Worm (Caenorhabditis elegans) whole organism, L3 larva: ENCODE data around the gene T14G12.6.

Experiments
- elt-2 ChIP-seq: sonication (generic microtip); optimal IDR thresholded peaks from 2 replicates; lab custom pipeline; 2016; ENCODE audit warnings: missing genetic modification reagents, mild to moderate bottlenecking, missing genetic modification characterization, missing compliant biosample characterization
- fkh-10 ChIP-seq: sonication (generic microtip); optimal IDR thresholded peaks from 2 replicates; lab custom pipeline; 2017; ENCODE audit warnings: missing biosample characterization, missing genetic modification reagents, missing genetic modification characterization
- fos-1 ChIP-seq: fragments of 150-350 bp; optimal IDR thresholded peaks from 2 replicates; lab custom pipeline; 2014; ENCODE audit warnings: missing biosample characterization, missing genetic modification characterization
- nfya-1 ChIP-seq: sonication (generic microtip); optimal IDR thresholded peaks from 2 replicates; lab custom pipeline; 2017; ENCODE audit warnings: missing genetic modification characterization, mild to moderate bottlenecking, missing compliant biosample characterization, antibody characterized with exemption, moderate library complexity; ENCODE audit not compliant: insufficient read depth
- snpc-4 ChIP-seq: fragments of 150-350 bp; optimal IDR thresholded peaks from 2 replicates; lab custom pipeline; 2014; ENCODE audit warnings: missing biosample characterization, missing genetic modification characterization
- ztf-11 ChIP-seq: fragments of 150-350 bp; optimal IDR thresholded peaks from 2 replicates; lab custom pipeline; 2014; ENCODE audit warnings: missing biosample characterization, missing genetic modification characterization

DNA sequence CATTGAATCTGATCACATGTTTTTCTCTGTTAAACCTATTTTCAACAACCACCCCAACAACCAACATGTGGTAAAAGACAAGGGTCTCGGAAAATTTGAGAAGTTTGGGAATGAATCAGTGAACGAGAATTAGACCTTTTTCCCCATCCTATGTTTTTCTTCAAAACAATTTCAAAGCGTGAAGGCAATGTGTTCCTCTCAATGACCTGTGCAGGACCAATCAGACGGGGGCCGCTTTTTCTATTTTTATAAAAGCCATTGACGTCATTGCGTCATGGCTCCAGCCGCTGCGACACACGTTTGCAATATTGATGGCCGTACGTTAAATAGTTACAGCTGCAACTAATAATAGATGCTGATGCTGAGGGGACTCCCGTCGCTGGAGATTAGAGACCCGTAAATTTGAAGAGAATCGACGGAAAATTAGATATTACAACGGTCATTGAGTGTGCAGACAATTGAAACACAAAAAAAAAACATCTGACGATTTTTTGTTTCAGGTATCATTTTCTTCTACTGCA, 47.6 kb downstream of the T14G12.6 start:
- TF ChIP-seq snpc-4 (tag; lab: Kevin White, UChicago) (no peak), nfya-1 (peak; percentile 26), ztf-11 (no peak), elt-2 (no peak), fkh-10 (GFP tag; lab: Kevin White, UChicago) (no peak), fos-1 (tag; lab: Kevin White, UChicago) (no peak)
